Fruit fly (Drosophila melanogaster) whole organism, embryonic: ENCODE data around the gene CG7264.

ENCODE experiments used
- Aef1 ChIP-seq: fragments of 200-800 bp; sonication (Bioruptor generic); IDR thresholded peaks from 3 replicates; pipeline ENCODE4 v1.3.6; 2022; ENCODE audit warnings: missing biosample characterization, missing genetic modification characterization
- CG10274 ChIP-seq: fragments of 200-800 bp; sonication (Bioruptor generic); optimal IDR thresholded peaks from 3 replicates; lab custom pipeline; 2017; ENCODE audit warnings: missing biosample characterization, mild to moderate bottlenecking, missing genetic modification characterization
- CG12769 ChIP-seq: fragments of 200-800 bp; sonication (Bioruptor generic); optimal IDR thresholded peaks from 2 replicates; lab custom pipeline; 2019; ENCODE audit warnings: missing biosample characterization, mild to moderate bottlenecking, missing genetic modification characterization, moderate library complexity
- CG15696 ChIP-seq: fragments of 200-800 bp; sonication (Bioruptor generic); optimal IDR thresholded peaks from 2 replicates; lab custom pipeline; 2019; ENCODE audit warnings: missing biosample characterization, mild to moderate bottlenecking, missing genetic modification characterization, moderate library complexity
- CG3163 ChIP-seq: fragments of 200-800 bp; sonication (Bioruptor generic); optimal IDR thresholded peaks from 3 replicates; lab custom pipeline; 2016; ENCODE audit warnings: missing biosample characterization, missing genetic modification characterization
- CG32772 ChIP-seq: fragments of 200-800 bp; sonication (Bioruptor generic); IDR thresholded peaks from 2 replicates; pipeline ENCODE4 v1.3.6; 2022; ENCODE audit warnings: missing biosample characterization, missing genetic modification characterization
- CG34422 ChIP-seq: fragments of 200-800 bp; sonication (Bioruptor generic); IDR thresholded peaks from 3 replicates; pipeline ENCODE4 v1.3.6; 2022; ENCODE audit warnings: missing biosample characterization, missing genetic modification characterization
- CG3995 ChIP-seq: fragments of 200-800 bp; sonication (Bioruptor generic); optimal IDR thresholded peaks from 3 replicates; lab custom pipeline; 2016; ENCODE audit warnings: missing biosample characterization, missing genetic modification characterization
- CG4328 ChIP-seq: fragments of 200-800 bp; sonication (Bioruptor generic); optimal IDR thresholded peaks from 3 replicates; lab custom pipeline; 2017; ENCODE audit warnings: missing biosample characterization, missing genetic modification reagents, missing genetic modification characterization
- CG43689 ChIP-seq: fragments of 200-800 bp; sonication (Bioruptor generic); IDR thresholded peaks from 2 replicates; pipeline ENCODE4 v1.3.6; 2022; ENCODE audit warnings: missing biosample characterization, missing genetic modification characterization
- CG8089 ChIP-seq: fragments of 200-800 bp; sonication (Bioruptor generic); optimal IDR thresholded peaks from 3 replicates; lab custom pipeline; 2016; ENCODE audit warnings: missing biosample characterization, missing genetic modification characterization
- CG9609 ChIP-seq: fragments of 200-800 bp; sonication (Bioruptor generic); optimal IDR thresholded peaks from 3 replicates; lab custom pipeline; 2016; ENCODE audit warnings: missing biosample characterization, missing genetic modification characterization
- Dbx ChIP-seq: fragments of 200-800 bp; sonication (Bioruptor generic); IDR thresholded peaks from 3 replicates; pipeline ENCODE4 v1.3.6; 2022; ENCODE audit warnings: missing biosample characterization, missing genetic modification characterization
- Ets65A ChIP-seq: fragments of 200-800 bp; sonication (Bioruptor generic); peaks from one replicate; lab custom pipeline; 2016; ENCODE audit warnings: missing biosample characterization, missing genetic modification characterization
- Gug ChIP-seq: fragments of 200-800 bp; sonication (Bioruptor generic); IDR thresholded peaks from 4 replicates; pipeline ENCODE4 v1.3.6; 2022; ENCODE audit warnings: missing biosample characterization, missing genetic modification characterization
- Hand ChIP-seq: fragments of 200-800 bp; sonication (Bioruptor generic); optimal IDR thresholded peaks from 2 replicates; lab custom pipeline; 2017; ENCODE audit warnings: mild to moderate bottlenecking, missing biosample characterization, missing genetic modification reagents, missing genetic modification characterization
- Hmx ChIP-seq: fragments of 200-800 bp; sonication (Bioruptor generic); optimal IDR thresholded peaks from 2 replicates; lab custom pipeline; 2016; ENCODE audit warnings: missing biosample characterization, missing genetic modification characterization
- MBD-R2 ChIP-seq: fragments of 200-800 bp; sonication (Bioruptor generic); IDR thresholded peaks from 2 replicates; pipeline ENCODE4 v1.3.6; 2022; ENCODE audit warnings: missing biosample characterization, missing genetic modification characterization
- Max ChIP-seq: fragments of 200-800 bp; sonication (Bioruptor generic); optimal IDR thresholded peaks from 2 replicates; lab custom pipeline; 2016; ENCODE audit warnings: missing biosample characterization, mild to moderate bottlenecking, missing genetic modification characterization
- Meics ChIP-seq: fragments of 200-800 bp; sonication (Bioruptor generic); optimal IDR thresholded peaks from 2 replicates; lab custom pipeline; 2017; ENCODE audit warnings: missing biosample characterization, mild to moderate bottlenecking, missing genetic modification characterization
- Myb ChIP-seq: fragments of 200-800 bp; sonication (Bioruptor generic); optimal IDR thresholded peaks from 2 replicates; lab custom pipeline; 2016; ENCODE audit warnings: missing biosample characterization, missing genetic modification characterization
- NC2α ChIP-seq: fragments of 200-800 bp; sonication (Bioruptor generic); optimal IDR thresholded peaks from 2 replicates; lab custom pipeline; 2016; ENCODE audit warnings: missing biosample characterization, missing genetic modification characterization
- NFAT ChIP-seq: fragments of 200-800 bp; sonication (Bioruptor generic); IDR thresholded peaks from 2 replicates; pipeline ENCODE4 v1.3.6; 2022; ENCODE audit warnings: missing biosample characterization, missing genetic modification characterization
- Oaz ChIP-seq: fragments of 200-800 bp; sonication (Bioruptor generic); IDR thresholded peaks from 2 replicates; pipeline ENCODE4 v1.3.6; 2022; ENCODE audit warnings: missing biosample characterization, missing genetic modification characterization
- Oli ChIP-seq: fragments of 200-800 bp; sonication (Bioruptor generic); optimal IDR thresholded peaks from 2 replicates; lab custom pipeline; 2018; ENCODE audit warnings: missing biosample characterization, mild to moderate bottlenecking, missing genetic modification characterization, moderate library complexity
- Ssrp ChIP-seq: fragments of 200-800 bp; sonication (Bioruptor generic); optimal IDR thresholded peaks from 2 replicates; lab custom pipeline; 2018; ENCODE audit warnings: missing biosample characterization, mild to moderate bottlenecking, missing genetic modification characterization, moderate library complexity
- Trl ChIP-seq, 3 experiments: fragments of >200 bp in 2 of 3; fragments of 200-800 bp in 1 of 3; sonication (Bioruptor generic) in 1 of 3; optimal IDR thresholded peaks; 2 replicates in 1 of 3; 3 replicates in 2 of 3; lab custom pipeline; 2016 to 2017; ENCODE audit warnings: missing biosample characterization in 1 of 3, missing genetic modification characterization in 1 of 3
- Xbp1 ChIP-seq: fragments of 200-800 bp; sonication (Bioruptor generic); optimal IDR thresholded peaks from 3 replicates; lab custom pipeline; 2016; ENCODE audit warnings: missing biosample characterization, mild to moderate bottlenecking, missing genetic modification characterization
- ato ChIP-seq: fragments of 200-800 bp; sonication (Bioruptor generic); IDR thresholded peaks from 2 replicates; pipeline ENCODE4 v1.3.6; 2022; ENCODE audit warnings: missing biosample characterization, missing genetic modification characterization; ENCODE audit not compliant: partially characterized antibody
- bab2 ChIP-seq: fragments of 200-800 bp; sonication (Bioruptor generic); optimal IDR thresholded peaks from 2 replicates; lab custom pipeline; 2016; ENCODE audit warnings: missing biosample characterization, missing genetic modification characterization
- caup ChIP-seq: fragments of 200-800 bp; sonication (Bioruptor generic); optimal IDR thresholded peaks from 3 replicates; lab custom pipeline; 2017; ENCODE audit warnings: missing biosample characterization, mild to moderate bottlenecking, missing genetic modification characterization, moderate library complexity; ENCODE audit not compliant: severe bottlenecking
- chm ChIP-seq: fragments of 200-800 bp; sonication (Bioruptor generic); IDR thresholded peaks from 2 replicates; pipeline ENCODE4 v1.3.6; 2022; ENCODE audit warnings: missing biosample characterization, missing genetic modification characterization
- chn ChIP-seq: fragments of 200-800 bp; sonication (Bioruptor generic); optimal IDR thresholded peaks from 2 replicates; lab custom pipeline; 2016; ENCODE audit warnings: missing biosample characterization, missing genetic modification characterization
- crol ChIP-seq: fragments of 200-800 bp; sonication (Bioruptor generic); IDR thresholded peaks from 2 replicates; pipeline ENCODE4 v1.3.6; 2022; ENCODE audit warnings: missing biosample characterization, missing genetic modification characterization
- dimm ChIP-seq: fragments of 200-800 bp; sonication (Bioruptor generic); IDR thresholded peaks from 2 replicates; pipeline ENCODE4 v1.3.6; 2022; ENCODE audit warnings: missing biosample characterization, missing genetic modification characterization
- en ChIP-seq: fragments of 200-800 bp; sonication (Bioruptor generic); optimal IDR thresholded peaks from 2 replicates; lab custom pipeline; 2016; ENCODE audit warnings: missing biosample characterization, missing genetic modification characterization
- ewg ChIP-seq: fragments of 200-800 bp; sonication (Bioruptor generic); optimal IDR thresholded peaks from 3 replicates; lab custom pipeline; 2017; ENCODE audit warnings: mild to moderate bottlenecking, missing biosample characterization, missing genetic modification reagents, missing genetic modification characterization
- eyg ChIP-seq: fragments of 200-800 bp; sonication (Bioruptor generic); optimal IDR thresholded peaks from 3 replicates; lab custom pipeline; 2016; ENCODE audit warnings: missing biosample characterization, missing genetic modification characterization
- fru ChIP-seq: fragments of >200 bp; optimal IDR thresholded peaks from 2 replicates; lab custom pipeline; 2017
- gce ChIP-seq: fragments of 200-800 bp; sonication (Bioruptor generic); IDR thresholded peaks from 3 replicates; pipeline ENCODE4 v1.3.6; 2022; ENCODE audit warnings: missing biosample characterization, missing genetic modification characterization
- hbn ChIP-seq: fragments of 200-800 bp; sonication (Bioruptor generic); IDR thresholded peaks from 2 replicates; pipeline ENCODE4 v1.3.6; 2022; ENCODE audit warnings: missing biosample characterization, missing genetic modification characterization; ENCODE audit not compliant: partially characterized antibody
- kay ChIP-seq: fragments of 200-800 bp; sonication (Bioruptor generic); optimal IDR thresholded peaks from 2 replicates; lab custom pipeline; 2016; ENCODE audit warnings: missing biosample characterization, missing genetic modification characterization
- maf-S ChIP-seq: fragments of 200-800 bp; sonication (Bioruptor generic); optimal IDR thresholded peaks from 2 replicates; lab custom pipeline; 2016; ENCODE audit warnings: missing biosample characterization, missing genetic modification characterization
- prd ChIP-seq, 3 experiments: fragments of >200 bp in 2 of 3; fragments of 200-800 bp in 1 of 3; sonication (Bioruptor generic) in 1 of 3; optimal IDR thresholded peaks in 2 of 3; IDR thresholded peaks in 1 of 3; 2 replicates in 2 of 3; 3 replicates in 1 of 3; pipeline versions ENCODE4 v1.3.6 to Lab custom; 2017 to 2022; ENCODE audit warnings: missing biosample characterization in 1 of 3, missing genetic modification characterization in 1 of 3
- pros ChIP-seq: fragments of 200-800 bp; sonication (Bioruptor generic); optimal IDR thresholded peaks from 3 replicates; lab custom pipeline; 2019; ENCODE audit warnings: missing biosample characterization, mild to moderate bottlenecking, missing genetic modification characterization, moderate library complexity
- sens-2 ChIP-seq: fragments of 200-800 bp; sonication (Bioruptor generic); IDR thresholded peaks from 2 replicates; pipeline ENCODE4 v1.3.6; 2022; ENCODE audit warnings: missing biosample characterization, missing genetic modification characterization
- tap ChIP-seq: fragments of 200-800 bp; optimal IDR thresholded peaks from 3 replicates; lab custom pipeline; 2019; ENCODE audit warnings: missing biosample characterization, mild to moderate bottlenecking, missing genetic modification characterization, moderate library complexity
- trh ChIP-seq: fragments of 200-800 bp; sonication (Bioruptor generic); optimal IDR thresholded peaks from 2 replicates; lab custom pipeline; 2016; ENCODE audit warnings: missing biosample characterization, missing genetic modification characterization

Gene CG7264

dm6 chr3L:11832360-11833295, 3.8 kb downstream of the CG7264 start (continued):
- TF ChIP-seq ewg (GFP tag; lab: Kevin White, UChicago), result peak; percentile 71
- TF ChIP-seq Trl (optimal IDR thresholded peaks at IDR 0.05; lab: Kevin White, UChicago), result peak; percentile 51 to 59
- no peak for TF ChIP-seq Trl (GFP tag; optimal IDR thresholded peaks at IDR 0.05; lab: Kevin White, UChicago)
- no peak for TF ChIP-seq Max (GFP tag; lab: Kevin White, UChicago)
- no peak for TF ChIP-seq CG10274 (GFP tag; lab: Kevin White, UChicago)
- TF ChIP-seq Hmx (GFP tag; lab: Kevin White, UChicago), result no peak
- peak; percentile 92 for TF ChIP-seq pros (GFP tag; lab: Kevin White, UChicago)
- TF ChIP-seq Ets65A (GFP tag; lab: Kevin White, UChicago), result no peak
- no peak for TF ChIP-seq trh (GFP tag; lab: Kevin White, UChicago)
- TF ChIP-seq chm (GFP tag; lab: Robert Waterston, UW), result peak; percentile 36; the same call in 1 of the 2 replicates
- TF ChIP-seq Oaz, result no peak
- TF ChIP-seq NFAT (GFP tag; lab: Robert Waterston, UW), result no peak
- no peak for TF ChIP-seq eyg (GFP tag; lab: Kevin White, UChicago)
- no peak for TF ChIP-seq CG3995 (GFP tag; lab: Kevin White, UChicago)
- no peak for TF ChIP-seq maf-S (GFP tag; lab: Kevin White, UChicago)
- TF ChIP-seq Ssrp (tag; lab: Kevin White, UChicago), result no peak
- no peak for TF ChIP-seq CG34422 (GFP tag; lab: Robert Waterston, UW)
- peak; percentile 64; the same call in 2 of the 3 replicates for TF ChIP-seq Aef1 (GFP tag; lab: Robert Waterston, UW)
- TF ChIP-seq MBD-R2 (GFP tag; lab: Robert Waterston, UW), result no peak
- TF ChIP-seq, all 482 proteins: peak for 22

DNA sequence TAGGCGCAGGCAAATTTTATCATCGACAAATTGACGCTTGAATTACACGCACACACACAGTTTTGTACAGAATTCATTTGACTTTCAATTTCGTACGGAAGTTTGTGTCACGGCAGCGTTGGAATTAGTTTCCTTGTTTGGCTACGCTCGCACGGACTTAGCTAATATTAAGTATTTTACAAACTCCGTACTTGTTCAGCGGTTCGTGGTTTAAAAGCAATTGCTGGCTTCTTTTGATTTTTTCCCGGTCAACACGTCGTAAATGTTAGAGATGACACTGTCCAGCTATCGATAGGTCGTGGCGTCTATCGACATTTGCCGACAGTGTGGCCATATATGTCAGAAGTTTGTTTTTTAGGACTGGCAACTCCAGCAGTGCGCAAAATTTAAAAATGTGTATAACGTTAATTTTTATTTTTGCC, 4.5 kb downstream of the CG7264 start, which contains the start of gene CycA:
Gene CycA (minus strand): TSS at position 283 of the 422 bp plus-strand sequence.
- TF ChIP-seq Gug (GFP tag; lab: Robert Waterston, UW), result no peak
- TF ChIP-seq CG43689, result no peak
- TF ChIP-seq Myb (GFP tag; lab: Kevin White, UChicago), result peak; percentile 85
- TF ChIP-seq Oli (tag; lab: Kevin White, UChicago), result no peak
- TF ChIP-seq kay (GFP tag; lab: Kevin White, UChicago), result no peak
- TF ChIP-seq CG9609 (GFP tag; lab: Kevin White, UChicago), result no peak
- TF ChIP-seq gce (GFP tag; lab: Robert Waterston, UW), result no peak
- no peak for TF ChIP-seq NC2α (GFP tag; lab: Kevin White, UChicago)
- TF ChIP-seq dimm (GFP tag; lab: Robert Waterston, UW), result no peak
- no peak for TF ChIP-seq CG8089 (GFP tag; lab: Kevin White, UChicago)
- no peak for TF ChIP-seq Dbx
- TF ChIP-seq en, result no peak
- TF ChIP-seq caup, result no peak
- peak; percentile 78 for TF ChIP-seq hbn (GFP tag; lab: Robert Waterston, UW)
- no peak for TF ChIP-seq crol (GFP tag; lab: Robert Waterston, UW)
- TF ChIP-seq CG15696, result no peak
- no peak for TF ChIP-seq bab2 (GFP tag; lab: Kevin White, UChicago)
- peak; percentile 15 for TF ChIP-seq Xbp1 (GFP tag; lab: Kevin White, UChicago)
- no peak for TF ChIP-seq CG12769 (tag; lab: Kevin White, UChicago)
- TF ChIP-seq tap (tag; lab: Kevin White, UChicago), result no peak
- TF ChIP-seq prd (optimal IDR thresholded peaks at IDR 0.05; lab: Kevin White, UChicago), result no peak
- no peak for TF ChIP-seq prd (GFP tag; IDR thresholded peaks at IDR 0.05; lab: Robert Waterston, UW)
- no peak for TF ChIP-seq Meics (GFP tag; lab: Kevin White, UChicago)
- TF ChIP-seq CG4328, result no peak
- TF ChIP-seq Hand (GFP tag; lab: Kevin White, UChicago), result no peak
- peak; percentile 46 for TF ChIP-seq CG3163 (GFP tag; lab: Kevin White, UChicago)
- TF ChIP-seq Ets65A (GFP tag; lab: Kevin White, UChicago), result peak; percentile 83
- TF ChIP-seq sens-2, result no peak
- no peak for TF ChIP-seq CG32772 (GFP tag; lab: Robert Waterston, UW)
- no peak for TF ChIP-seq fru (lab: Kevin White, UChicago)
- peak; percentile 85 for TF ChIP-seq ato (GFP tag; lab: Robert Waterston, UW)
- no peak for TF ChIP-seq chn (GFP tag; lab: Kevin White, UChicago)
